Fruit fly (Drosophila melanogaster) whole organism, pupa: Measurements from ENCODE around the gene Imp.

ENCODE experiments used
- CG13204 ChIP-seq: fragments of 200-800 bp; sonication (Bioruptor generic); optimal IDR thresholded peaks from 2 replicates; lab custom pipeline; 2018; ENCODE audit warnings: missing biosample characterization, mild to moderate bottlenecking, missing genetic modification characterization, moderate library complexity
- CG15710 ChIP-seq: fragments of 200-800 bp; sonication (Bioruptor generic); optimal IDR thresholded peaks from 2 replicates; lab custom pipeline; 2018; ENCODE audit warnings: missing biosample characterization, mild to moderate bottlenecking, missing genetic modification characterization, moderate library complexity
- CG32121 ChIP-seq: fragments of 200-800 bp; sonication (Bioruptor generic); IDR thresholded peaks from 2 replicates; pipeline ENCODE4 v1.3.6; 2022; ENCODE audit warnings: missing biosample characterization, missing genetic modification characterization
- CG4496 ChIP-seq: fragments of 200-800 bp; sonication (Bioruptor generic); IDR thresholded peaks from 3 replicates; pipeline ENCODE4 v1.3.6; 2022; ENCODE audit warnings: missing biosample characterization, missing genetic modification characterization
- CG8301 ChIP-seq: fragments of 200-800 bp; sonication (Bioruptor generic); optimal IDR thresholded peaks from 2 replicates; lab custom pipeline; 2018; ENCODE audit warnings: missing biosample characterization, mild to moderate bottlenecking, missing genetic modification characterization
- CG9948 ChIP-seq: fragments of 200-800 bp; sonication (Bioruptor generic); optimal IDR thresholded peaks from 2 replicates; lab custom pipeline; 2018; ENCODE audit warnings: missing biosample characterization, mild to moderate bottlenecking, missing genetic modification characterization, moderate library complexity
- D1 ChIP-seq: fragments of 200-800 bp; sonication (Bioruptor generic); optimal IDR thresholded peaks from 2 replicates; lab custom pipeline; 2018; ENCODE audit warnings: missing biosample characterization, mild to moderate bottlenecking, missing genetic modification characterization, moderate library complexity
- EcR ChIP-seq: fragments of 200-800 bp; sonication (Bioruptor generic); optimal IDR thresholded peaks from 3 replicates; lab custom pipeline; 2019; ENCODE audit warnings: missing biosample characterization, missing genetic modification characterization, mild to moderate bottlenecking, moderate library complexity, missing genetic modification reagents
- Pif1A ChIP-seq: fragments of 200-800 bp; sonication (Bioruptor generic); optimal IDR thresholded peaks from 3 replicates; lab custom pipeline; 2016; ENCODE audit warnings: missing biosample characterization, missing genetic modification characterization
- Snoo ChIP-seq: fragments of 200-800 bp; sonication (Bioruptor generic); optimal IDR thresholded peaks from 3 replicates; lab custom pipeline; 2017; ENCODE audit warnings: missing biosample characterization, mild to moderate bottlenecking, missing genetic modification characterization, inconsistent platforms
- fd96Ca ChIP-seq: fragments of 200-800 bp; sonication (Bioruptor generic); IDR thresholded peaks from 3 replicates; pipeline ENCODE4 v1.3.6; 2022; ENCODE audit warnings: missing biosample characterization, missing genetic modification characterization
- gl ChIP-seq: fragments of 200-800 bp; sonication (Bioruptor generic); optimal IDR thresholded peaks from 2 replicates; lab custom pipeline; 2018; ENCODE audit warnings: missing biosample characterization, mild to moderate bottlenecking, missing genetic modification characterization

DNA sequence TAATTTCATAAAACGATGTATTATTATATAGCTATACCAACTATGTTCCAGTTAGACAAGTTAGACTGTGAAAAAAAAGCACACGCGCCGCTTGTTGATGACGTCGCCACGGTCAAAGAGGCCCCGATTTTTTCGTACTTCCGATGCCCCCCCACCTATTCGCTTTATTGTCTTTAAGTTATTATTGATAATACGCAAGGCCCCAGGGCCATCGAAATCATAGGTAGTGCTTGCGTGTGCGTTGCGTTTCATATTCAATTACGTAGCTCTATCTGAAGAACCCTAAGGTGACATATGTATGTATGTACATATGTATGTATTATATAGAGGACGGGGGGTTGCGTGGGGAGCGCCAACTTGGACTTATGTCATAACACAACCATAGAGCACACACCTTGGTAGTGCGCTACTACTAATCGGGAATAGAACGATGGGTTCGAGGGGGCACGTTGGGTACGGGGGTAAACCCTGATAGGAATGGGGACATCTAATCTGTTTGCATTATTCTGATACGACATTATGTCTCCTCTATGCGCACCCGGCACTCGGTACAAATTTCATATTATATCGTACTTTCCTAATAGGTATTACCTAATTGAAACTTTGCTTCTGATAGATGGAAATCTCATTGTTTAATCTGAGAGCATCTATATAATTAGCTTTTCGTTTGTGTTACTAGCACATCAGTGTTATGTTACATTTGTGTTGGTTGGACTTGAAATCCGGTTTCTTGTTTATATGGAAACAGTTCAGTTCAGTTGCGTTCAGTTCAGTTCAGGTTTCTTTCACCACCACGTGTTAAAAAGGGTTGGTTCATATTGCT is 84.3 kb downstream of the Imp start:
- no peak for TF ChIP-seq EcR (GFP tag; lab: Kevin White, UChicago)
- no peak for TF ChIP-seq fd96Ca (GFP tag; lab: Robert Waterston, UW)
- no peak for TF ChIP-seq Snoo (tag; lab: Kevin White, UChicago)
- TF ChIP-seq CG13204: no peak
- no peak for TF ChIP-seq CG32121
- TF ChIP-seq CG4496 (GFP tag; lab: Robert Waterston, UW): no peak
- no peak for TF ChIP-seq CG15710 (tag; lab: Kevin White, UChicago)
- TF ChIP-seq D1 (tag; lab: Kevin White, UChicago): no peak
- no peak for TF ChIP-seq CG8301
- no peak for TF ChIP-seq Pif1A (GFP tag; lab: Kevin White, UChicago)
- TF ChIP-seq gl (tag; lab: Kevin White, UChicago): no peak
- no peak for TF ChIP-seq CG9948 (tag; lab: Kevin White, UChicago)
